Worm (Caenorhabditis elegans) whole organism, midembryonic: ENCODE measurements around the gene argk-1.

Experiments used
- T22C8.4 ChIP-seq: fragments of 200-800 bp; sonication (Bioruptor generic); IDR thresholded peaks from 2 replicates; pipeline ENCODE4 v1.3.6; 2022; ENCODE audit warnings: missing genetic modification characterization, missing compliant biosample characterization
- cog-1 ChIP-seq: sonication (generic microtip); optimal IDR thresholded peaks from 2 replicates; lab custom pipeline; 2016; ENCODE audit warnings: missing genetic modification characterization, missing compliant biosample characterization
- flt-1 ChIP-seq: fragments of 200-800 bp; sonication (Bioruptor generic); IDR thresholded peaks from 2 replicates; pipeline ENCODE4 v1.3.6; 2022; ENCODE audit warnings: missing genetic modification characterization, missing compliant biosample characterization
- klf-2 ChIP-seq: fragments of 200-800 bp; sonication (Bioruptor generic); conservative IDR thresholded peaks from 2 replicates; pipeline ENCODE4 v1.3.6; 2022; ENCODE audit warnings: missing genetic modification reagents, missing genetic modification characterization, missing compliant biosample characterization
- med-1 ChIP-seq: sonication (generic microtip); optimal IDR thresholded peaks from 2 replicates; lab custom pipeline; 2017; ENCODE audit warnings: missing genetic modification characterization, mild to moderate bottlenecking, missing compliant biosample characterization, antibody characterized with exemption, missing genetic modification reagents; ENCODE audit not compliant: insufficient read depth
- ref-1 ChIP-seq: fragments of 200-800 bp; sonication (Bioruptor generic); conservative IDR thresholded peaks from 2 replicates; pipeline ENCODE4 v1.3.6; 2022; ENCODE audit warnings: missing genetic modification reagents, missing genetic modification characterization, missing compliant biosample characterization
- tab-1 ChIP-seq: fragments of 200-800 bp; sonication (Bioruptor generic); IDR thresholded peaks from 2 replicates; pipeline ENCODE4 v1.3.6; 2022; ENCODE audit warnings: missing genetic modification characterization, missing compliant biosample characterization
- ztf-23 ChIP-seq: fragments of 200-800 bp; sonication (Bioruptor generic); IDR thresholded peaks from 2 replicates; pipeline ENCODE4 v1.3.6; 2022; ENCODE audit warnings: missing genetic modification reagents, missing genetic modification characterization, missing compliant biosample characterization
- ztf-29 ChIP-seq: fragments of 200-800 bp; sonication (Bioruptor generic); IDR thresholded peaks from 2 replicates; pipeline ENCODE4 v1.3.6; 2022; ENCODE audit warnings: missing genetic modification reagents, missing genetic modification characterization, missing compliant biosample characterization

argk-1 gene

ce11 chrV:16103594-16103993 lies at the start of gene argk-1:
argk-1 (plus strand) TSS chrV:16103894.
- TF ChIP-seq ref-1 (GFP tag; lab: Robert Waterston, UW) (no peak), cog-1 (tag; lab: Kevin White, UChicago) (no peak), klf-2 (GFP tag; lab: Robert Waterston, UW) (no peak), T22C8.4 (GFP tag; lab: Robert Waterston, UW) (no peak), med-1 (GFP tag; lab: Kevin White, UChicago) (no peak), tab-1 (no peak), flt-1 (GFP tag; lab: Robert Waterston, UW) (no peak), ztf-23 (GFP tag; lab: Robert Waterston, UW) (no peak), ztf-29 (GFP tag; lab: Robert Waterston, UW) (no peak)

ce11 chrV:16055031-16055430 lies 48.7 kb upstream of the argk-1 start, which contains the start of gene F14H3.4:
F14H3.4 (minus strand) TSS chrV:16055072.
- TF ChIP-seq klf-2 (GFP tag; lab: Robert Waterston, UW), result no peak
- TF ChIP-seq flt-1 (GFP tag; lab: Robert Waterston, UW), result no peak
- no peak for TF ChIP-seq ztf-29 (GFP tag; lab: Robert Waterston, UW)
- no peak for TF ChIP-seq T22C8.4 (GFP tag; lab: Robert Waterston, UW)
- TF ChIP-seq ztf-23 (GFP tag; lab: Robert Waterston, UW), result no peak
- no peak for TF ChIP-seq cog-1 (tag; lab: Kevin White, UChicago)
- TF ChIP-seq ref-1 (GFP tag; lab: Robert Waterston, UW), result no peak
- no peak for TF ChIP-seq med-1 (GFP tag; lab: Kevin White, UChicago)
- TF ChIP-seq tab-1, result no peak

- TF ChIP-seq cog-1 (tag; lab: Kevin White, UChicago), result no peak
- no peak for TF ChIP-seq med-1 (GFP tag; lab: Kevin White, UChicago)
- no peak for TF ChIP-seq T22C8.4 (GFP tag; lab: Robert Waterston, UW)
- TF ChIP-seq ztf-29 (GFP tag; lab: Robert Waterston, UW), result no peak
- TF ChIP-seq klf-2 (GFP tag; lab: Robert Waterston, UW), result no peak
- TF ChIP-seq flt-1 (GFP tag; lab: Robert Waterston, UW), result no peak
Observed at ce11 chrV:16057010-16057463, 46.7 kb upstream of the argk-1 start, which contains the start of gene F14H3.5. F14H3.5 (minus strand) TSS chrV:16057060.

DNA sequence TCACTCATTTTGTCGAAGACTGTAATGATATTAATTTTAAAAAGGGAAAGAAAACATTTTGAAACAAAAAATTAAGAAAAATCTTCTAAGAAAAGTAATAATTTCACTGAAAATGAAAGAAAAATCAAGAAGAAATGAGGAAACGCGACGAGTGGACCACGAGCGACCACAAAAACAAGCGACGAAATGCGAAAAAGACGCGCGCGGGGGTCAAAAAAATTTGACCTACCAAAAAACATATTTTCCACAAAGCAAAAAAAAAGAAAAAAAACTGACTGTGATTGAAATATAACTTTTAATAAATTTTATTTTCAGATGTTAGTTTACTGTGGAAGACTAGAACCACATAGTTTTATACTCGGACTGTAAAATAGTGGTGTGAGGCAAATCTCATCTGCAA lies 44.8 kb upstream of the argk-1 start, which contains the start of gene F14H3.6:
Gene F14H3.6, minus strand, starts transcription at position 22 of the 400 bp plus-strand sequence.
- TF ChIP-seq T22C8.4 (GFP tag; lab: Robert Waterston, UW) (no peak), cog-1 (tag; lab: Kevin White, UChicago) (no peak), tab-1 (no peak), ztf-23 (GFP tag; lab: Robert Waterston, UW) (no peak), flt-1 (GFP tag; lab: Robert Waterston, UW) (no peak), ref-1 (GFP tag; lab: Robert Waterston, UW) (no peak), med-1 (GFP tag; lab: Kevin White, UChicago) (no peak), klf-2 (GFP tag; lab: Robert Waterston, UW) (no peak)

DNA sequence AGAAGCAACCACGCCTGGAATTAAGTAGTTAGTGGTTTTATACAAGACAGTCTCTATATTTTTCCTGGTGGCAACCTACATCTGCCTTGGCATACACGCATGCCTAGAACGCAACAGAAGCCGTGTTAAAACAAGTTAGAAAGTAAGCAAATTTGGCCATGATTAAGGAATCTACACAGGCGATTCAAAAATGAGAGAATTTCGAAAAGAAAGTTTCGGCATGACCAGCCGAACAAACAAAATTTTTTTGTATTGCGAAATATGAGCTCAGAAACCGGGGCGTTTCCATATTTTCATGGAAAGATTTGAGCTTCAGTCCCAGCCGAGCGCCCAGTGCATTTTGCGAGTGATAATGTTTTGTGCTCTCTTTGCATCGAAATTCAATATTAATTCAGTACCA lies 43.6 kb upstream of the argk-1 start, which contains the start of gene F14H3.15:
Gene F14H3.15, minus strand, starts transcription at position 101 of the 400 bp plus-strand sequence.
- TF ChIP-seq med-1 (GFP tag; lab: Kevin White, UChicago), result no peak
- no peak for TF ChIP-seq ztf-29 (GFP tag; lab: Robert Waterston, UW)
- no peak for TF ChIP-seq ref-1 (GFP tag; lab: Robert Waterston, UW)
- no peak for TF ChIP-seq ztf-23 (GFP tag; lab: Robert Waterston, UW)
- no peak for TF ChIP-seq flt-1 (GFP tag; lab: Robert Waterston, UW)
- no peak for TF ChIP-seq T22C8.4 (GFP tag; lab: Robert Waterston, UW)
- TF ChIP-seq tab-1, result no peak
- no peak for TF ChIP-seq cog-1 (tag; lab: Kevin White, UChicago)
- TF ChIP-seq klf-2 (GFP tag; lab: Robert Waterston, UW), result no peak

DNA sequence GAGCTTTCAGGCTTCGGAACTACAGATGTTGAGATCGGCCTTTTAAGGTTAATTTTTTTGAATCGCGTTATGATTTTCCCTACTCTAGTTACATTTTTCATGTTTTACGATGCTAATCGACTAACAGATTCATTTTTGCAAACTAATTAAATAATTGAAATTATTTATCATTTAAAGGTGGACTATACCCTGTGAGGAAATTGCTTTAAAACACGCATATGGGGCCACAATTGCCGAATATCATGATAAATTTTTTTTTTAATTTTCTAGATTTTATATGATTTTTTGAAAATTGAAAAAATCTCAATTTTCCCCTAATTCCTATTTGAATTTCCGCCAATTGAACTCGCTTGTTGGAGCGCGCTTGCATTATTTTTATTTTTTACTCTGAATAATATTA lies 41.7 kb upstream of the argk-1 start, which contains the start of gene fbxa-100:
Gene fbxa-100, minus strand, starts transcription at position 101 of the 400 bp plus-strand sequence.
- TF ChIP-seq klf-2 (GFP tag; lab: Robert Waterston, UW) (no peak), tab-1 (no peak), ztf-23 (GFP tag; lab: Robert Waterston, UW) (no peak), T22C8.4 (GFP tag; lab: Robert Waterston, UW) (no peak), med-1 (GFP tag; lab: Kevin White, UChicago) (no peak), ref-1 (GFP tag; lab: Robert Waterston, UW) (no peak), ztf-29 (GFP tag; lab: Robert Waterston, UW) (no peak), flt-1 (GFP tag; lab: Robert Waterston, UW) (no peak), cog-1 (tag; lab: Kevin White, UChicago) (no peak)

DNA sequence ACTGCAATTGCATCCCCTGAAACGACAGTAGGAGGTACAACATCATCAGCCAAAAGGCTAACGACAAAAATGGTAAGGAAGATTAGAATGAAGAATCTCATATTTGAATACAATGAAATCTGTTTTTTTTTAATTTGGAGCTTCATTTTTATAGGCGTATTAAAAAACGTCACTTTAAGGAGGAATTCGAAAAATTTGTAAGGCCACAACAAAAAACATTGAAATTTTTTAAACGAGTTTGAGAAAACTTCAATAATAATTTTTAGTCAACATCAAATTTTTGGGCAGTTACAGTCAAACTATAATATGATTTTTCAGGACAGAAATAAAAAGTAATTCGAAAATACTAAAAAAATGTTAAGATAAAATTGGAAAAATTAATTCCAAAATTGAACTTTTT lies 40.9 kb upstream of the argk-1 start, which contains the start of gene F14H3.14:
Gene F14H3.14, minus strand, starts transcription at position 101 of the 400 bp plus-strand sequence.
- TF ChIP-seq ztf-23 (GFP tag; lab: Robert Waterston, UW), result no peak
- no peak for TF ChIP-seq flt-1 (GFP tag; lab: Robert Waterston, UW)
- TF ChIP-seq med-1 (GFP tag; lab: Kevin White, UChicago), result no peak
- TF ChIP-seq cog-1 (tag; lab: Kevin White, UChicago), result no peak
- no peak for TF ChIP-seq ref-1 (GFP tag; lab: Robert Waterston, UW)
- TF ChIP-seq T22C8.4 (GFP tag; lab: Robert Waterston, UW), result no peak
- TF ChIP-seq tab-1, result no peak
- TF ChIP-seq ztf-29 (GFP tag; lab: Robert Waterston, UW), result no peak
- no peak for TF ChIP-seq klf-2 (GFP tag; lab: Robert Waterston, UW)

- TF ChIP-seq med-1 (GFP tag; lab: Kevin White, UChicago) (no peak), ztf-29 (GFP tag; lab: Robert Waterston, UW) (no peak), tab-1 (no peak), cog-1 (tag; lab: Kevin White, UChicago) (no peak), ztf-23 (GFP tag; lab: Robert Waterston, UW) (no peak), klf-2 (GFP tag; lab: Robert Waterston, UW) (no peak), T22C8.4 (GFP tag; lab: Robert Waterston, UW) (no peak), ref-1 (GFP tag; lab: Robert Waterston, UW) (no peak), flt-1 (GFP tag; lab: Robert Waterston, UW) (no peak)
Observed at ce11 chrV:16068938-16069337, 34.8 kb upstream of the argk-1 start, which contains the start of gene cyp-35D1. cyp-35D1 (plus strand) TSS chrV:16069238.
